Worm (Caenorhabditis elegans) whole organism, mixed stage, embryonic: ENCODE results near the gene F54C9.3.
A peak's percentile ranks its signal among the peaks of the same experiment; 100 is the strongest.

Experiments
- blmp-1 ChIP-seq: fragments of 150-350 bp; optimal IDR thresholded peaks from 2 replicates; lab custom pipeline; 2014; ENCODE audit warnings: missing biosample characterization, missing genetic modification characterization
- ceh-39 ChIP-seq: fragments of 150-350 bp; optimal IDR thresholded peaks from 2 replicates; lab custom pipeline; 2014; ENCODE audit warnings: missing biosample characterization, missing genetic modification characterization
- ceh-43 ChIP-seq: fragments of 200-800 bp; sonication (Bioruptor generic); optimal IDR thresholded peaks from 2 replicates; lab custom pipeline; 2018; ENCODE audit warnings: mild to moderate bottlenecking, missing genetic modification characterization, moderate library complexity, missing compliant biosample characterization
- ceh-83 ChIP-seq: fragments of 200-800 bp; sonication (Bioruptor generic); optimal IDR thresholded peaks from 2 replicates; lab custom pipeline; 2018; ENCODE audit warnings: mild to moderate bottlenecking, missing genetic modification characterization, missing compliant biosample characterization
- ces-1 ChIP-seq: fragments of 150-350 bp; optimal IDR thresholded peaks from 2 replicates; lab custom pipeline; 2014; ENCODE audit warnings: missing biosample characterization, missing genetic modification reagents, missing genetic modification characterization
- cnd-1 ChIP-seq: fragments of 200-800 bp; sonication (Bioruptor generic); optimal IDR thresholded peaks from 2 replicates; lab custom pipeline; 2018; ENCODE audit warnings: mild to moderate bottlenecking, missing genetic modification characterization, missing compliant biosample characterization
- drap-1 ChIP-seq: fragments of 200-800 bp; sonication (Bioruptor generic); optimal IDR thresholded peaks from 3 replicates; lab custom pipeline; 2018; ENCODE audit warnings: mild to moderate bottlenecking, missing genetic modification characterization, missing compliant biosample characterization
- elt-1 ChIP-seq: sonication (generic microtip); optimal IDR thresholded peaks from 2 replicates; lab custom pipeline; 2017; ENCODE audit warnings: missing genetic modification characterization, mild to moderate bottlenecking, missing compliant biosample characterization, antibody characterized with exemption, moderate library complexity, borderline replicate concordance; ENCODE audit not compliant: insufficient read depth
- ham-2 ChIP-seq: fragments of 200-800 bp; sonication (Bioruptor generic); optimal IDR thresholded peaks from 2 replicates; lab custom pipeline; 2018; ENCODE audit warnings: mild to moderate bottlenecking, missing genetic modification characterization, missing compliant biosample characterization
- hlh-1 ChIP-seq: fragments of 150-350 bp; optimal IDR thresholded peaks from 2 replicates; lab custom pipeline; 2014; ENCODE audit warnings: missing biosample characterization, missing genetic modification reagents, missing genetic modification characterization
- lin-13 ChIP-seq: fragments of 150-350 bp; optimal IDR thresholded peaks from 2 replicates; lab custom pipeline; 2014; ENCODE audit warnings: missing biosample characterization, missing genetic modification characterization
- lin-32 ChIP-seq: fragments of 200-800 bp; sonication (Bioruptor generic); optimal IDR thresholded peaks from 2 replicates; lab custom pipeline; 2018; ENCODE audit warnings: mild to moderate bottlenecking, missing genetic modification characterization, missing compliant biosample characterization
- lsy-2 ChIP-seq: fragments of 150-350 bp; optimal IDR thresholded peaks from 2 replicates; lab custom pipeline; 2014; ENCODE audit warnings: missing biosample characterization, missing genetic modification characterization
- mab-5 ChIP-seq: fragments of 150-350 bp; optimal IDR thresholded peaks from 2 replicates; lab custom pipeline; 2014; ENCODE audit warnings: missing biosample characterization, missing genetic modification characterization
- mep-1 ChIP-seq: fragments of 150-350 bp; optimal IDR thresholded peaks from 2 replicates; lab custom pipeline; 2017; ENCODE audit warnings: missing biosample characterization, missing genetic modification reagents, missing genetic modification characterization, inconsistent platforms
- mls-2 ChIP-seq: sonication (generic microtip); optimal IDR thresholded peaks from 2 replicates; lab custom pipeline; 2016; ENCODE audit warnings: mild to moderate bottlenecking, missing genetic modification characterization, moderate library complexity, missing compliant biosample characterization
- nhr-12 ChIP-seq: fragments of 150-350 bp; optimal IDR thresholded peaks from 2 replicates; lab custom pipeline; 2014; ENCODE audit warnings: missing biosample characterization, missing genetic modification characterization
- nhr-2 ChIP-seq: fragments of 150-350 bp; optimal IDR thresholded peaks from 2 replicates; lab custom pipeline; 2014; ENCODE audit warnings: missing biosample characterization, missing genetic modification characterization
- nhr-237 ChIP-seq: fragments of 150-350 bp; optimal IDR thresholded peaks from 2 replicates; lab custom pipeline; 2014; ENCODE audit warnings: missing biosample characterization, missing genetic modification characterization
- nhr-28 ChIP-seq: fragments of 150-350 bp; optimal IDR thresholded peaks from 2 replicates; lab custom pipeline; 2014; ENCODE audit warnings: missing biosample characterization, missing genetic modification characterization
- nhr-76 ChIP-seq: sonication (generic microtip); optimal IDR thresholded peaks from 2 replicates; lab custom pipeline; 2017; ENCODE audit warnings: missing biosample characterization, missing genetic modification characterization
- pha-4 ChIP-seq: fragments of 150-350 bp; optimal IDR thresholded peaks from 2 replicates; lab custom pipeline; 2018; ENCODE audit warnings: missing biosample characterization, missing genetic modification reagents, missing genetic modification characterization
- snpc-4 ChIP-seq: fragments of 150-350 bp; optimal IDR thresholded peaks from 2 replicates; lab custom pipeline; 2014; ENCODE audit warnings: missing biosample characterization, missing genetic modification characterization
- sptf-1 ChIP-seq: sonication (generic microtip); optimal IDR thresholded peaks from 2 replicates; lab custom pipeline; 2017; ENCODE audit warnings: mild to moderate bottlenecking, missing genetic modification characterization, moderate library complexity, missing compliant biosample characterization
- tbx-8 ChIP-seq: fragments of 200-800 bp; sonication (Bioruptor generic); optimal IDR thresholded peaks from 2 replicates; lab custom pipeline; 2018; ENCODE audit warnings: mild to moderate bottlenecking, missing genetic modification characterization, moderate library complexity, missing compliant biosample characterization
- unc-120 ChIP-seq: sonication (generic microtip); optimal IDR thresholded peaks from 2 replicates; lab custom pipeline; 2017; ENCODE audit warnings: missing genetic modification characterization, missing compliant biosample characterization; ENCODE audit not compliant: poor library complexity, severe bottlenecking
- unc-39 ChIP-seq: fragments of 150-350 bp; optimal IDR thresholded peaks from 2 replicates; lab custom pipeline; 2014; ENCODE audit warnings: missing biosample characterization, missing genetic modification characterization
- unc-62 ChIP-seq: fragments of 150-350 bp; optimal IDR thresholded peaks from 2 replicates; lab custom pipeline; 2014; ENCODE audit warnings: missing biosample characterization, missing genetic modification reagents, missing genetic modification characterization
- zip-8 ChIP-seq: fragments of 150-350 bp; optimal IDR thresholded peaks from 2 replicates; lab custom pipeline; 2014; ENCODE audit warnings: missing biosample characterization, missing genetic modification characterization
- ztf-11 ChIP-seq: fragments of 150-350 bp; optimal IDR thresholded peaks from 2 replicates; lab custom pipeline; 2014; ENCODE audit warnings: missing biosample characterization, missing genetic modification characterization

F54C9.3 gene

DNA sequence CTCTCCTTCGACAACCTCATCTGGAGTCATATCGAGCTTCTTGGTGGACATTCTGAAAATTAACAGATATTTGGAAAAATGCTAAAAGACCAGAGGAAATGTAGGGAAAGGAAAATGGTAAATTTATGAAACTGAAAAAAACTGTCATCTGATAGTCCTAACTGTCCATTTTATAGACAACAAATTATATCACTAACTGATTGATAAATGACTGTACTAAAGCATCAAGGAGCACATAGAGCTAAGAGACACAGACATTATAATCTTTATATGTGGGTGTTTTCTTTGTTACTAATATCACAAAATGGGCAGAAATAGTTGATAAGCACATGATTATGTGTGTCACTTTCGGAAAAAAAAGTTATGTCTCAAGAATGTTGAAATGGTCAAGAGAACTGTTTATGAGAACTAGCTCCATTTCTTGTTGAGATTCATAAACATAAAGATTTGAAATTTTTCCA is at the start of gene F54C9.3:
F54C9.3 (minus strand) TSS at position 51 of the 461 bp plus-strand sequence.
- TF ChIP-seq nhr-2: no peak
- no peak for TF ChIP-seq tbx-8 (GFP tag; lab: Kevin White, UChicago)
- no peak for TF ChIP-seq pha-4 (tag; lab: Kevin White, UChicago)
- TF ChIP-seq nhr-12 (tag; lab: Kevin White, UChicago): no peak
- no peak for TF ChIP-seq hlh-1 (tag; lab: Kevin White, UChicago)
- no peak for TF ChIP-seq mep-1
- no peak for TF ChIP-seq zip-8 (tag; lab: Kevin White, UChicago)
- TF ChIP-seq ceh-43 (GFP tag; lab: Kevin White, UChicago): no peak
- no peak for TF ChIP-seq unc-39 (tag; lab: Kevin White, UChicago)
- no peak for TF ChIP-seq mab-5 (tag; lab: Kevin White, UChicago)
- TF ChIP-seq ceh-83 (GFP tag; lab: Kevin White, UChicago): no peak
- no peak for TF ChIP-seq lin-13 (tag; lab: Kevin White, UChicago)
- TF ChIP-seq ceh-39 (tag; lab: Kevin White, UChicago): no peak
- TF ChIP-seq unc-62 (GFP tag; lab: Kevin White, UChicago): no peak
- no peak for TF ChIP-seq lsy-2 (tag; lab: Kevin White, UChicago)
- TF ChIP-seq blmp-1 (tag; lab: Kevin White, UChicago): no peak

DNA sequence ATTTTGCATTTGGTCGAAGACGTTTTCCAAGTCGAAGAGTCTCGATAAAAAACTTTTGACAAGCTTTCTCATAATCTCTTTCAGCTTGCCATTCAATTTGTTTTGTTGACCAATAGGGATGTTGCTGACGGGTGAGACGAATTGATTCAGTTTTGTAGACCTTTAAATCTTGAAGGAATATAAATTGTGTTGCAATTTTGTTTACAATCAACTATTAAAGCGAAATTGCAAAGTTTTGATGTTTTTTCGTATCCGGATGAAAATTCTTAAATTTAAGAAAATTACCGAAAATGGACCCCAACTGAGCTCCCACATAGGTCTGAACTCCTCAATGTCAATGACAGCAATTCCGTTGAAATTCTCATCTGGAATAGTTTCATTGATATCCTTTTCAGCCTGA is 49.5 kb upstream of the F54C9.3 start:
- TF ChIP-seq elt-1 (tag; lab: Kevin White, UChicago): no peak
- TF ChIP-seq unc-39 (tag; lab: Kevin White, UChicago): no peak
- no peak for TF ChIP-seq snpc-4 (tag; lab: Kevin White, UChicago)
- TF ChIP-seq zip-8 (tag; lab: Kevin White, UChicago): no peak
- TF ChIP-seq nhr-28 (tag; lab: Kevin White, UChicago): no peak
- no peak for TF ChIP-seq ces-1 (GFP tag; lab: Kevin White, UChicago)
- TF ChIP-seq tbx-8 (GFP tag; lab: Kevin White, UChicago): no peak
- TF ChIP-seq lsy-2 (tag; lab: Kevin White, UChicago): no peak
- no peak for TF ChIP-seq blmp-1 (tag; lab: Kevin White, UChicago)
- TF ChIP-seq mls-2 (tag; lab: Kevin White, UChicago): no peak
- no peak for TF ChIP-seq ham-2 (GFP tag; lab: Kevin White, UChicago)

DNA sequence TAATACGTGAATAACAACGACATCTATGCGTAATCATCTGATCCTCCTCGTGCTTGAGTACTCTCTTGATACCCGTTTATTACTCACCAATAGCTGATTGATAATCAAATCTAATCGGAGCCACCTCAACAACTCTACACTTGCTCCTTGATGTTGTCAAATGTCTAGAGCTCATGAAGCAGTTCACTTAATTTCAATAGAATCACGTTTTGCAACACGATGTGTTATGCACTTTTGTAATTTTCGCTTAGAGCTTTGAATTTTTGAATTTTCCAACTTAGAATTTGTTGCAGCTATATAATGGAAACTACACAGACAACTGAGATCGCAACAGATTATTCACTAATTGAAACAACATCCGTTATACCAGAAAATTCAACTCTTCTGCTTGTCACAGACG is 45.8 kb upstream of the F54C9.3 start, which contains the start of gene T22C8.1:
T22C8.1 (plus strand) TSS at position 301 of the 400 bp plus-strand sequence.
- no peak for TF ChIP-seq mls-2 (tag; lab: Kevin White, UChicago)
- TF ChIP-seq ztf-11 (tag; lab: Kevin White, UChicago): no peak
- TF ChIP-seq sptf-1 (tag; lab: Kevin White, UChicago): no peak
- TF ChIP-seq nhr-28 (tag; lab: Kevin White, UChicago): no peak
- no peak for TF ChIP-seq drap-1 (GFP tag; lab: Kevin White, UChicago)

DNA sequence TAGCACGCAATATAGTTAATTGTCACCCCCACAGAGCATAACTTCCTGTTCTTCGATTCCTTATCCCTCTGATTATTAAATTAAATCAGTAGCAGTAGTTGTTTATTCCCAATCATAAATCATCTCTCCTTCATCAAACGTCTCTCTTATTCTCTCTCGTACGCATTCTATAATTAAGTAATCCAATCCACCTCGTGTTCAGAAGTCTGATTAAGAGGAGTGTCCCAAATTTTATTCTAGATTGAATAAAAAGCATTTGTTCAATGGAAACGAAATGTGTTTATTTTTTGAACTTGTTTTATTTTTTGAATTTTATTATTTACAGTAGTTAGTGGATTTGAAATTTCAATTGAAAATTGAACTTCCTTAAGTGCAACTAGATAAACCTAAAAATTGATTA is 44.7 kb upstream of the F54C9.3 start:
- TF ChIP-seq lin-13 (tag; lab: Kevin White, UChicago) (no peak), ces-1 (GFP tag; lab: Kevin White, UChicago) (peak; percentile 65), unc-120 (tag; lab: Kevin White, UChicago) (no peak), unc-39 (tag; lab: Kevin White, UChicago) (no peak)

DNA sequence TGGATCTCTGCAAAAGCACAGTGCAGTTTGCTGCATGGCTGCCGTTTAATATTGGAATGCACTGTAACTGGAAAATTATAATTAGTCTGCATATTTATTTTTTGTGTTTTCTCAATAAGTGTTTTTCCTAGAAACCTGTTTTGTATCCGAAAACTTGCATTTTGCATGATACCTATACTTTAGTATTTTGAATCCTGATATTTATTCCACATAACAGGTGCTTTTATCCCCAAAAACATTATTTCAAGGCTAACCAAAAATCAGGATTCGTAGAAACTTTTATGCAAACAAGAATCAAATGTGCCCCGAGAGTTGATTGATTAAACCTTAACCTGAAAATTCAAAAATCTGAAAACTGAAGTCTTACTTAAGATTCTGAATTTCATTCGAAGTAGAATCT is 43.9 kb upstream of the F54C9.3 start:
- TF ChIP-seq blmp-1 (tag; lab: Kevin White, UChicago): no peak
- TF ChIP-seq ham-2 (GFP tag; lab: Kevin White, UChicago): no peak
- no peak for TF ChIP-seq mep-1
- TF ChIP-seq nhr-28 (tag; lab: Kevin White, UChicago): no peak
- no peak for TF ChIP-seq zip-8 (tag; lab: Kevin White, UChicago)
- no peak for TF ChIP-seq unc-39 (tag; lab: Kevin White, UChicago)
- TF ChIP-seq nhr-237: no peak
- no peak for TF ChIP-seq tbx-8 (GFP tag; lab: Kevin White, UChicago)
- no peak for TF ChIP-seq lin-32 (GFP tag; lab: Kevin White, UChicago)
- TF ChIP-seq mab-5 (tag; lab: Kevin White, UChicago): no peak
- TF ChIP-seq pha-4 (tag; lab: Kevin White, UChicago): no peak
- TF ChIP-seq ceh-39 (tag; lab: Kevin White, UChicago): no peak
- TF ChIP-seq cnd-1 (tag; lab: Kevin White, UChicago): no peak
- no peak for TF ChIP-seq ceh-83 (GFP tag; lab: Kevin White, UChicago)
- TF ChIP-seq nhr-76: no peak
- no peak for TF ChIP-seq hlh-1 (tag; lab: Kevin White, UChicago)
